Worm (Caenorhabditis elegans): ENCODE data around the gene R13H4.5.

Gene R13H4.5

DNA sequence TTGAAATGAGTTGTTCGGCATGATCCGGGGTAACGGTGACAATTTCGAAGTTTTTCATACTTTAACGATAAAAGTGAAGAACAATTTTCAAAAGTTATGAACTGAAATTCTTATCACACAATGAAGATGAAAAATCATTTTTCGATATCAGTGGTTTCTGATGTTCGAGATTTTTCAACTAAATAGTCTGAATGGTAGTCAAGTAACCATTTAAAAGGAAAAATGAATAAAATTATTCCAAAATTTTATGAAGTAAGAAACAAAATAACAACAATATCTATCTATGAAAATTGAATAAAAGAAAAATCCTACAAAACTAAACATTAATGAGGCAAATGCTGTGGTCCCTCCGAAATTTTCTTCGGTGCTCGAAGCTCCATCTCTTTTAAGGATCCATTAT is 34.8 kb upstream of the R13H4.5 start, which contains the start of gene D2023.4:
TSS of gene D2023.4 (minus strand) at position 101 of the 400 bp plus-strand sequence.
- no peak for TF ChIP-seq ztf-23 (GFP tag; IDR thresholded peaks at IDR 0.05)
- TF ChIP-seq T22C8.4 (GFP tag; IDR thresholded peaks at IDR 0.05) = no peak
- no peak for TF ChIP-seq ztf-29 (GFP tag; IDR thresholded peaks at IDR 0.05)
- no peak for TF ChIP-seq med-1 (GFP tag; optimal IDR thresholded peaks at IDR 0.05; ENCODE audit: insufficient read depth)
- no peak for TF ChIP-seq klf-2 (GFP tag; conservative IDR thresholded peaks at IDR 0.05)
- no peak for TF ChIP-seq flt-1 (GFP tag; IDR thresholded peaks at IDR 0.05)
- TF ChIP-seq cog-1 (tag; optimal IDR thresholded peaks at IDR 0.05) = no peak
- no peak for TF ChIP-seq tab-1 (GFP tag; IDR thresholded peaks at IDR 0.05)
- no peak for TF ChIP-seq ref-1 (GFP tag; conservative IDR thresholded peaks at IDR 0.05)

DNA sequence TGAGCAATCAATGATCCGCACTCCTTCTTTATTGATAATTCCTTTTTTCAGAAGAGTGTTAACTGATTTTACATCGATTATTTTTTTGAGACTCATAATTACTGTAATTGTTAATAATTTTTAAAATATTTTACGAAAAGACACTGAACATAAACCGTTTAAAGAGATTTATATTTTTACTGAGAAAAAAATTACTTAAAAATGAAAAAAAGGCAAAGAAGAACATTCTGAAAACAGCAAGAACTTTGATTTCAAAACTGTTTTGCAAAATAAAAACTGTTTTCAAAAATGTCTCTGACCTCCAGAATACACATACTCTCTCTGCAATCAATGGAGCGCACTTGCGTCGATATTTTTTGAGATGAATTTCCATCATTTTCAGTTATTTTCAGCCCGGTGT is 33.5 kb upstream of the R13H4.5 start, which contains the start of the genes mpst-1 and D2023.6:
TSS of gene mpst-1 (minus strand) at position 101 of the 400 bp plus-strand sequence.
TSS of gene D2023.6 (plus strand) at position 388 of the 400 bp plus-strand sequence.
- no peak for TF ChIP-seq med-1 (GFP tag; optimal IDR thresholded peaks at IDR 0.05; ENCODE audit: insufficient read depth)
- TF ChIP-seq klf-2 (GFP tag; conservative IDR thresholded peaks at IDR 0.05) = no peak
- TF ChIP-seq ztf-29 (GFP tag; IDR thresholded peaks at IDR 0.05) = no peak
- TF ChIP-seq cog-1 (tag; optimal IDR thresholded peaks at IDR 0.05) = no peak
- TF ChIP-seq T22C8.4 (GFP tag; IDR thresholded peaks at IDR 0.05) = no peak

DNA sequence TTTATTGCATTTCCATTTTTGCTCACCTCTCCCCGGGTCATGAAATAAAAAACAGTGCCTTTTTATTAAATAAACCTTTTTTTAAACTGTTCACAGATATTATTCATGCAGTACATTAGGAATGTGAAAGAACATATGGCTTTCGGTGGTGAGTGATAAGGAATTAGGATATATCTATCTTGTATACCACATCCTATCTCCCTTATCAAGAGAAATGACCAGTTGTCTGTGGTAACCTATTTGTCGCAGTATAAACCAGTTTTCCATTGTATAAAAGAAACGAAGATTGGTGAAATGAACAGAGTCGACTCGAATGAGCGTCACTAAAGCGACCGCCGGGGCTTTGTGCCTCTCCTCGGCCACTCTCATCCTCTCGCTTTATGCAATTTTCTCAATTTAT is 31.2 kb upstream of the R13H4.5 start, which contains the start of gene col-158:
TSS of gene col-158 (plus strand) at position 301 of the 400 bp plus-strand sequence.
- no peak for TF ChIP-seq tab-1 (GFP tag; IDR thresholded peaks at IDR 0.05)
- no peak for TF ChIP-seq ztf-29 (GFP tag; IDR thresholded peaks at IDR 0.05)
- TF ChIP-seq flt-1 (GFP tag; IDR thresholded peaks at IDR 0.05) = no peak
- TF ChIP-seq ztf-23 (GFP tag; IDR thresholded peaks at IDR 0.05) = no peak
- TF ChIP-seq T22C8.4 (GFP tag; IDR thresholded peaks at IDR 0.05) = no peak
- no peak for TF ChIP-seq med-1 (GFP tag; optimal IDR thresholded peaks at IDR 0.05; ENCODE audit: insufficient read depth)
- TF ChIP-seq cog-1 (tag; optimal IDR thresholded peaks at IDR 0.05) = no peak
- no peak for TF ChIP-seq klf-2 (GFP tag; conservative IDR thresholded peaks at IDR 0.05)
- TF ChIP-seq ref-1 (GFP tag; conservative IDR thresholded peaks at IDR 0.05) = no peak

DNA sequence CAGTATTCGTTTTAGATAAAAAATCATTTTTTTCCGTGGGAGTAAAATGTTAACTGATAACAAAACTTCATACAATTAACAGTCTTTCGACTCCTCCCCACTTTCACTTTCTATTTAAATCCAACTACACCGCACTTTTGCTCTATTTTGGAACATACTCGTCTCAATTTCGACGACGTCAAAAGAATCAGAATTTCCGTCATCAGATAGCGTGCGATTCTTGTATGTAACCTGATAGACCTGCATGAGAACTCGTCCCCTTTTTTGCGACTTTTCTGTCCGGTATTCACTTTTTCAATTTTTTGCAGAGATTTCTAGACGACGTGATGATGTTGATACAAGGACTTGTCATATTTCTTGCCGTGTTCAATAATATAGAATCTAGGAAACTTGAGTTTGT is 27.2 kb upstream of the R13H4.5 start, which contains the start of gene pho-8:
TSS of gene pho-8 (plus strand) at position 301 of the 400 bp plus-strand sequence.
- TF ChIP-seq tab-1 (GFP tag; IDR thresholded peaks at IDR 0.05) = no peak
- no peak for TF ChIP-seq ref-1 (GFP tag; conservative IDR thresholded peaks at IDR 0.05)

DNA sequence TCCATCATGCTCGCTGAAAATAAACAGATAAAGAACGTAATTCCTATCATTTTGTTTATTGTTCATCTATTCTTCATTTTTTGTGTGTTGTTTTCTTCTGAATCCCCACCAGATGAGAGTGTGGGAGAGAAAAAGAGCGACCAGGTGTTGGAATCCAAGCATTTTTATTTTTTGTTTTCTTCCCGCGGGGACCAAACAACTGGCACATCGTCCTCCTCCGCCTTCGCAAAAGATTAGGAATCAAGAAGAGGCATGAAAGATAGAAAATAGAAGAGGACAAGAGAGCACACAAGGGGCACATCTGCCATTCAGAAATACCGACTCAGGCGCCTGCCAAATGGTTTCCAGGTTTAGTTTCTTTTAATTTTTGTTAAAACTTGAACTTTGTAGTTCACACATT is 24.4 kb upstream of the R13H4.5 start, which contains the start of gene R13H4.2:
TSS of gene R13H4.2 (plus strand) at position 319 of the 400 bp plus-strand sequence.
- no peak for TF ChIP-seq flt-1 (GFP tag; IDR thresholded peaks at IDR 0.05)
- TF ChIP-seq ztf-23 (GFP tag; IDR thresholded peaks at IDR 0.05) = no peak
- no peak for TF ChIP-seq cog-1 (tag; optimal IDR thresholded peaks at IDR 0.05)
- no peak for TF ChIP-seq ztf-29 (GFP tag; IDR thresholded peaks at IDR 0.05)
- TF ChIP-seq T22C8.4 (GFP tag; IDR thresholded peaks at IDR 0.05) = no peak
- no peak for TF ChIP-seq ref-1 (GFP tag; conservative IDR thresholded peaks at IDR 0.05)
- no peak for TF ChIP-seq klf-2 (GFP tag; conservative IDR thresholded peaks at IDR 0.05)
- no peak for TF ChIP-seq med-1 (GFP tag; optimal IDR thresholded peaks at IDR 0.05; ENCODE audit: insufficient read depth)
- no peak for TF ChIP-seq tab-1 (GFP tag; IDR thresholded peaks at IDR 0.05)

DNA sequence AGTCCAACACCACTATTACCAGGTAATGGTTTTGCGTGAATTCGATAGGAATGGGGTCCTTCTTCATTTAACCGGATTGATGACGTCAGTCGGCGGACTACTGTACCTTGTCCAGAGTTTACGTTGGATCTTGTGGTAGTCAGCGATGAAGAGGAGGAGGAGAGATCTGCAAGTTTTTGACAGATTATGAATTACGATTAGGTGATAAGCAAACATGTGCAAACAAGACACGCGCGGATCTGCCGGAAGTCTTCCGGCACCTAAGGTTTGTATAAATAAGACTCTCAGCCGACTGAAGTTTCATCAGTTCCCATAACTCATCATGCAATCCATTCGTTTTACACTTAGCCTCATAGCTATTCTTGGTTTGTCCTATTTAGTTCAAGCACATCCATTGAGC is 21.3 kb upstream of the R13H4.5 start, which contains the start of gene idpb-5:
TSS of gene idpb-5 (plus strand) at position 301 of the 400 bp plus-strand sequence.
- TF ChIP-seq ztf-23 (GFP tag; IDR thresholded peaks at IDR 0.05) = no peak
- no peak for TF ChIP-seq flt-1 (GFP tag; IDR thresholded peaks at IDR 0.05)
- TF ChIP-seq cog-1 (tag; optimal IDR thresholded peaks at IDR 0.05) = no peak
- no peak for TF ChIP-seq tab-1 (GFP tag; IDR thresholded peaks at IDR 0.05)
- no peak for TF ChIP-seq klf-2 (GFP tag; conservative IDR thresholded peaks at IDR 0.05)
- no peak for TF ChIP-seq med-1 (GFP tag; optimal IDR thresholded peaks at IDR 0.05; ENCODE audit: insufficient read depth)
- TF ChIP-seq T22C8.4 (GFP tag; IDR thresholded peaks at IDR 0.05) = no peak
- TF ChIP-seq ztf-29 (GFP tag; IDR thresholded peaks at IDR 0.05) = no peak
- TF ChIP-seq ref-1 (GFP tag; conservative IDR thresholded peaks at IDR 0.05) = no peak

DNA sequence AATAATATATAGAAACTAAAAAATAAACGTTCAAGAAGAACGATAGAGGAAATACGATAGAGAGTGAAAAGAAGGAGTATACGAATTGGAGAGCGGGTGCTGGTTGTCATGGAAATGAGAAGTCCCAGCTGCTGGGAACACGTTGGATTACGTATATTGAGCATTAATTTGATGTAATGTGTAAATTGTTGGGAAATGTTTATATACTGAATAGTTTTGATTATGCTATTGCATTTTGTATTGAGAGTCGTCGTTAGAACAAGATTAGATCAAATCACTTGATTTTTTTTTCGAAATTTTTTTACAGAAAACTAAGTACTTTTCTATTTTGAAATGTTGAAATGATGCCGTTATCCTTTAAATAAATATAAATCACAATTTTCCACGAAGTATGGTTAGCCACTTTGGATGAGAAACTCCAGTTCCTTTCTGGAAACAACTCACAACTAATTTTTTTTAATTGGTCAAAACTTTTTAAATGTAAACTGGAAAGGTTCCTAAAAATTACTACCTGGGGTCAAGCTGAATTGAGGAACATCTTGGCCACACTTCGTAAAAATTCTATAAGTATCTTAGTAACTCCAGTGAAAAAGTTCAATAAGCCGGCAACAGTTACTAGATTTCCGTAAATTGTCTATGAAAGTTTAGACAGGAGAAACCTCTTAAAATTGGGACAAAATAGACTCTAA is 16.7 kb upstream of the R13H4.5 start, which contains the start of gene nphp-4:
TSS of gene nphp-4 (minus strand) at position 51 of the 689 bp plus-strand sequence.
- no peak for TF ChIP-seq cog-1 (tag; optimal IDR thresholded peaks at IDR 0.05)

DNA sequence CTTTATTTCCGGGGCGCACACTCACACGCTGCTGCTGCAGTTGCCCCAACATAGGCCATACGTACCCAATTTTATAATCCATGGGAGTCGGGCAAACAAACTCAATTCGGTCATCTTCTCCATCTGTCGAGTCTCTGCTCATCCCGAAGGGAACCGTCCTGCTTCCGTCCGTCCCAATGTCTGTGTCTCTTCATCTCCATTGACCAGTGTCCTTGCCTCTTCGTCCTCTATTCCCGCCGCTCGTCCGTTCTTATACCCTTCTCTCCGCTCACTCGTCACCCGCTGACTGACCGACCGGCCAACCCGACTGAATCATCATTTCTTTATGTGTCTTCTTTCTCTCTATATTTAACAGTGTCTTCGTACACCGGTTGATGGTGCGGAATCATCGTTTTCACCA is 15.6 kb upstream of the R13H4.5 start:
- peak; percentile 48 for TF ChIP-seq cog-1 (tag; optimal IDR thresholded peaks at IDR 0.05)
- no peak for TF ChIP-seq med-1 (GFP tag; optimal IDR thresholded peaks at IDR 0.05; ENCODE audit: insufficient read depth)
- peak; percentile 68; the same call in 1 of the 2 replicates for TF ChIP-seq tab-1 (GFP tag; IDR thresholded peaks at IDR 0.05)

DNA sequence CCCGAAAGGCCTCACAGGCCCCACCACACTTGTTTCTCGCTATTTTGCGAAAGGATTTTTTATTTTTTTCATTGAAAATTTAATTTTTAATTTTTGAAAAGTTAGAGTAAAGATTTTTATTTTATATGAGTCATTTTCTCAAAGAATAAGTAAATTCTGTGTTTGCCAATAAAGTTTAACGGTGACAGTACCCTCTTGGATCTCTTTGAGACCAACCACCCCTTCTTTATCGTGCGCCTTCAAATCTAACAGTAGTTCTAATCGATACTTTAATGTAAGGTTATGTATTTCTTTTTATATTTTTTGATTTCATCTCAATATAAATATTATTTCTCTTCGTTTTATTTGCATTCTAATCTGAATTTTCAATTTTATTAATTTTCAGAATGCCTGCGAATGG is 15.0 kb upstream of the R13H4.5 start, which contains the start of gene hmp-1:
TSS of gene hmp-1 (plus strand) at position 380 of the 400 bp plus-strand sequence.
- TF ChIP-seq med-1 (GFP tag; optimal IDR thresholded peaks at IDR 0.05; ENCODE audit: insufficient read depth) (no peak), T22C8.4 (GFP tag; IDR thresholded peaks at IDR 0.05) (no peak), ztf-23 (GFP tag; IDR thresholded peaks at IDR 0.05) (no peak), ref-1 (GFP tag; conservative IDR thresholded peaks at IDR 0.05) (no peak), tab-1 (GFP tag; IDR thresholded peaks at IDR 0.05) (no peak), ztf-29 (GFP tag; IDR thresholded peaks at IDR 0.05) (no peak)

DNA sequence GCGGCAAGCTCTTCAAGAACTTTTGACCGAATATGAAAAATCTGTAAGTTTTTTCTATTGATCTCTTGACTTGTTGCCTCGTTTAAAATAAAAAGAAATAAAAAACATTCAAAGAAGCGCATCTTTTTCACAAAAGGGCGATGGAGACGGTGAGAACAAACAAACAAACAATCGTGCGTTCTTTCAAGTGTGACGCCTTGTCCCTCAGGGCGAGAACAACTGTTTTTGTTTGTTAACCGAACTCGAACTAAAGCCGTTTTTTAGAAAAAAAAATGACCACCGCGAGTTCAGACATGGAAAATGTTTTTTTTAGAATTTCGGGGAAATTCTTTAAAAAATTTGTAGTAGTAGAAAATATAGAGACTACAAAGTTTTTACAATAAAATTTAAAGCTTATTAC is 13.5 kb upstream of the R13H4.5 start:
- no peak for TF ChIP-seq ref-1 (GFP tag; conservative IDR thresholded peaks at IDR 0.05)
- no peak for TF ChIP-seq med-1 (GFP tag; optimal IDR thresholded peaks at IDR 0.05; ENCODE audit: insufficient read depth)
- no peak for TF ChIP-seq tab-1 (GFP tag; IDR thresholded peaks at IDR 0.05)
- TF ChIP-seq flt-1 (GFP tag; IDR thresholded peaks at IDR 0.05) = no peak
